Worm (Caenorhabditis elegans) whole organism, L2 larva: ENCODE results near the gene C06E2.2.

Source experiments
- C34F6.9 ChIP-seq: fragments of 150-350 bp; optimal IDR thresholded peaks from 2 replicates; lab custom pipeline; 2014; ENCODE audit warnings: missing biosample characterization, missing genetic modification characterization
- F13H6.1 ChIP-seq: sonication (generic microtip); optimal IDR thresholded peaks from 2 replicates; lab custom pipeline; 2016; ENCODE audit warnings: missing genetic modification characterization, missing compliant biosample characterization
- Y55F3AM.14 ChIP-seq: fragments of 200-800 bp; sonication (Bioruptor generic); optimal IDR thresholded peaks from 2 replicates; lab custom pipeline; 2018; ENCODE audit warnings: mild to moderate bottlenecking, missing genetic modification characterization, missing compliant biosample characterization
- ZK546.5 ChIP-seq: sonication (generic microtip); optimal IDR thresholded peaks from 2 replicates; lab custom pipeline; 2017; ENCODE audit warnings: missing biosample characterization, missing genetic modification characterization
- aly-2 ChIP-seq: fragments of 150-350 bp; optimal IDR thresholded peaks from 2 replicates; lab custom pipeline; 2014; ENCODE audit warnings: missing biosample characterization, missing genetic modification characterization
- ama-1 ChIP-seq: fragments of 150-350 bp; optimal IDR thresholded peaks from 2 replicates; lab custom pipeline; 2018; ENCODE audit warnings: inconsistent platforms
- blmp-1 ChIP-seq: sonication (generic microtip); optimal IDR thresholded peaks from 2 replicates; lab custom pipeline; 2017; ENCODE audit warnings: missing genetic modification characterization, mild to moderate bottlenecking, missing compliant biosample characterization, antibody characterized with exemption, moderate library complexity; ENCODE audit not compliant: insufficient read depth
- ceh-82 ChIP-seq: fragments of 150-350 bp; optimal IDR thresholded peaks from 2 replicates; lab custom pipeline; 2014; ENCODE audit warnings: missing biosample characterization, missing genetic modification characterization
- crh-2 ChIP-seq: sonication (generic microtip); optimal IDR thresholded peaks from 2 replicates; lab custom pipeline; 2017; ENCODE audit warnings: missing biosample characterization, missing genetic modification characterization
- dmd-4 ChIP-seq: sonication (generic microtip); optimal IDR thresholded peaks from 2 replicates; lab custom pipeline; 2017; ENCODE audit warnings: missing biosample characterization, missing genetic modification characterization
- egl-27 ChIP-seq: sonication (generic microtip); optimal IDR thresholded peaks from 3 replicates; lab custom pipeline; 2017; ENCODE audit warnings: missing biosample characterization, missing genetic modification reagents, missing genetic modification characterization
- elt-1 ChIP-seq: fragments of 150-350 bp; optimal IDR thresholded peaks from 2 replicates; lab custom pipeline; 2014; ENCODE audit warnings: missing biosample characterization, missing genetic modification characterization
- elt-3 ChIP-seq: sonication (generic microtip); optimal IDR thresholded peaks from 2 replicates; lab custom pipeline; 2017; ENCODE audit warnings: missing biosample characterization, missing genetic modification characterization
- gmeb-1 ChIP-seq: fragments of 150-350 bp; optimal IDR thresholded peaks from 2 replicates; lab custom pipeline; 2014; ENCODE audit warnings: missing biosample characterization, missing genetic modification characterization
- lin-11 ChIP-seq: fragments of 150-350 bp; sonication (generic microtip); optimal IDR thresholded peaks from 2 replicates; lab custom pipeline; 2014; ENCODE audit warnings: missing biosample characterization, missing genetic modification characterization, inconsistent platforms, mixed read lengths
- lin-13 ChIP-seq: fragments of 150-350 bp; optimal IDR thresholded peaks from 2 replicates; lab custom pipeline; 2014; ENCODE audit warnings: missing biosample characterization, missing genetic modification reagents, missing genetic modification characterization
- lin-39 ChIP-seq: fragments of 150-350 bp; optimal IDR thresholded peaks from 2 replicates; lab custom pipeline; 2014; ENCODE audit warnings: missing biosample characterization, missing genetic modification reagents, missing genetic modification characterization
- lsy-2 ChIP-seq, 2 experiments: fragments of 150-350 bp in 1 of 2; sonication (generic microtip) in 1 of 2; optimal IDR thresholded peaks; 2 replicates each; lab custom pipeline; 2014 to 2017; ENCODE audit warnings: missing biosample characterization in 2 of 2, missing genetic modification characterization in 2 of 2
- mab-5 ChIP-seq: fragments of 150-350 bp; optimal IDR thresholded peaks from 2 replicates; lab custom pipeline; 2014; ENCODE audit warnings: missing biosample characterization, missing genetic modification characterization
- mbf-1 ChIP-seq: sonication (generic microtip); optimal IDR thresholded peaks from 2 replicates; lab custom pipeline; 2017; ENCODE audit warnings: missing biosample characterization, missing genetic modification characterization
- mdl-1 ChIP-seq, 2 experiments: fragments of 150-350 bp in 1 of 2; sonication (generic microtip) in 1 of 2; optimal IDR thresholded peaks; 2 replicates each; lab custom pipeline; 2017; ENCODE audit warnings: missing biosample characterization in 2 of 2, missing genetic modification characterization in 2 of 2
- nhr-10 ChIP-seq: sonication (generic microtip); optimal IDR thresholded peaks from 2 replicates; lab custom pipeline; 2017; ENCODE audit warnings: missing biosample characterization, missing genetic modification characterization
- nhr-11 ChIP-seq: fragments of 150-350 bp; optimal IDR thresholded peaks from 2 replicates; lab custom pipeline; 2014; ENCODE audit warnings: missing biosample characterization, missing genetic modification characterization
- nhr-129 ChIP-seq: fragments of 150-350 bp; optimal IDR thresholded peaks from 2 replicates; lab custom pipeline; 2014; ENCODE audit warnings: missing biosample characterization, missing genetic modification characterization
- nhr-23 ChIP-seq: fragments of 150-350 bp; optimal IDR thresholded peaks from 2 replicates; lab custom pipeline; 2014; ENCODE audit warnings: missing biosample characterization, missing genetic modification reagents, missing genetic modification characterization
- nhr-237 ChIP-seq: fragments of 150-350 bp; optimal IDR thresholded peaks from 2 replicates; lab custom pipeline; 2014; ENCODE audit warnings: missing biosample characterization, missing genetic modification characterization
- nhr-25 ChIP-seq: fragments of 150-350 bp; sonication (generic microtip); optimal IDR thresholded peaks from 3 replicates; lab custom pipeline; 2014; ENCODE audit warnings: missing biosample characterization, missing genetic modification characterization
- peb-1 ChIP-seq: fragments of 150-350 bp; optimal IDR thresholded peaks from 2 replicates; lab custom pipeline; 2014; ENCODE audit warnings: missing biosample characterization, missing genetic modification characterization
- sem-4 ChIP-seq: fragments of 150-350 bp; optimal IDR thresholded peaks from 2 replicates; lab custom pipeline; 2014; ENCODE audit warnings: missing biosample characterization, missing genetic modification reagents, missing genetic modification characterization
- skn-1 ChIP-seq: sonication (generic microtip); optimal IDR thresholded peaks from 2 replicates; lab custom pipeline; 2017; ENCODE audit warnings: missing biosample characterization, missing genetic modification characterization
- sma-3 ChIP-seq: sonication (generic microtip); optimal IDR thresholded peaks from 2 replicates; lab custom pipeline; 2016; ENCODE audit warnings: missing genetic modification reagents, missing genetic modification characterization, missing compliant biosample characterization
- sma-9 ChIP-seq, 2 experiments: fragments of 150-350 bp in 1 of 2; sonication (generic microtip) in 1 of 2; optimal IDR thresholded peaks; 2 replicates each; lab custom pipeline; 2014 to 2016; ENCODE audit warnings: missing genetic modification characterization in 2 of 2, mild to moderate bottlenecking in 1 of 2, missing biosample characterization in 1 of 2, missing compliant biosample characterization in 1 of 2, missing genetic modification reagents in 1 of 2, moderate library complexity in 1 of 2
- snpc-4 ChIP-seq: fragments of 150-350 bp; optimal IDR thresholded peaks from 2 replicates; lab custom pipeline; 2014; ENCODE audit warnings: missing biosample characterization, missing genetic modification characterization
- unc-39 ChIP-seq: fragments of 150-350 bp; optimal IDR thresholded peaks from 2 replicates; lab custom pipeline; 2014; ENCODE audit warnings: missing biosample characterization, missing genetic modification characterization
- unc-55 ChIP-seq: fragments of 150-350 bp; sonication (generic microtip); optimal IDR thresholded peaks from 3 replicates; lab custom pipeline; 2014; ENCODE audit warnings: missing biosample characterization, missing genetic modification reagents, missing genetic modification characterization
- zag-1 ChIP-seq: fragments of 150-350 bp; optimal IDR thresholded peaks from 2 replicates; lab custom pipeline; 2014; ENCODE audit warnings: missing biosample characterization, missing genetic modification characterization
- ztf-11 ChIP-seq: sonication (generic microtip); optimal IDR thresholded peaks from 2 replicates; lab custom pipeline; 2017; ENCODE audit warnings: missing biosample characterization, missing genetic modification characterization

C06E2.2 gene

ce11 chrX:8866563-8866962 is 12.9 kb upstream of the C06E2.2 start, which contains the start of gene ins-9:
Gene ins-9 (minus strand): TSS chrX:8866663.
- no peak for TF ChIP-seq unc-55 (GFP tag; lab: Kevin White, UChicago)
- TF ChIP-seq peb-1, result no peak
- no peak for TF ChIP-seq crh-2 (tag; lab: Kevin White, UChicago)
- TF ChIP-seq nhr-10 (tag; lab: Kevin White, UChicago), result no peak
- no peak for TF ChIP-seq F13H6.1
- no peak for TF ChIP-seq nhr-129
- TF ChIP-seq aly-2 (tag; lab: Kevin White, UChicago), result no peak
- TF ChIP-seq blmp-1, result no peak
- TF ChIP-seq ztf-11 (tag; lab: Kevin White, UChicago), result no peak
- no peak for TF ChIP-seq lsy-2 (tag; optimal IDR thresholded peaks at IDR 0.05; lab: Kevin White, UChicago)
- no peak for TF ChIP-seq mbf-1 (tag; lab: Kevin White, UChicago)
- TF ChIP-seq unc-39, result no peak
- TF ChIP-seq gmeb-1, result no peak
- no peak for TF ChIP-seq elt-1 (tag; lab: Kevin White, UChicago)
- no peak for TF ChIP-seq ama-1 (lab: Kevin White, UChicago)

DNA sequence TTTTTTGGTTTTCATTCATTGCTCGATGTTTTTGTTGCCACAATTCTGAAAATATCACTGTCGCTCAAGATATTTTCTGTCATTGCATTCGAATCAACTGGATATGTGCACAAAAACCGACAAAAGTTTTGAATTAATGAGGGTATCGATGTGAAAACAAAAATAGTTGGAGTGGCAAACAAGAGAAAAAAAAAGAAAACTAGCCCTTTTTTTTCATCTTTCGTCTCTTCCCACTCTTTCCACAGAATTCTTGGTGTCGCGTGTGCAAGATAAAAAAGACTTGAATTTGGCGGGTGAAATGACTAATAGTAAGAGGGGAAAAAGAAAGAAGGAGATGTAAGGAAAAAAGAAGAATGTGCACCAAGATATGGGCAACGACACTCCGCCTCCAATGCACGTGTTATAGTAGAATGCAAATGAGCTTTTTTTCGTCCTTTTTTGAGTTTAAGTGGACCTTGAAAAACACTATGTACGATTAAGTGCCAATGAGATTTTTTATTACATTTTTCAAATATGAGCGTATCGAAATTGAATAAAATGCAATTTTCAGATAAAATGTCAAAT is 10.3 kb upstream of the C06E2.2 start, which contains the start of the genes ubc-22 and ubc-21:
Gene ubc-22 (minus strand): TSS at position 51 of the 564 bp plus-strand sequence.
Gene ubc-21 (plus strand): TSS at position 514 of the 564 bp plus-strand sequence.
- peak; percentile 67 for TF ChIP-seq unc-55 (GFP tag; lab: Kevin White, UChicago)
- TF ChIP-seq mdl-1 (tag; optimal IDR thresholded peaks at IDR 0.05; lab: Kevin White, UChicago), result peak in 1 of 2 experiments; percentile 72
- TF ChIP-seq nhr-129, result peak; percentile 14
- TF ChIP-seq aly-2 (tag; lab: Kevin White, UChicago), result no peak
- no peak for TF ChIP-seq sem-4 (tag; lab: Kevin White, UChicago)
- peak; percentile 5 for TF ChIP-seq zag-1 (tag; lab: Kevin White, UChicago)
- peak; percentile 47 for TF ChIP-seq C34F6.9 (tag; lab: Kevin White, UChicago)
- TF ChIP-seq lin-13, result no peak

DNA sequence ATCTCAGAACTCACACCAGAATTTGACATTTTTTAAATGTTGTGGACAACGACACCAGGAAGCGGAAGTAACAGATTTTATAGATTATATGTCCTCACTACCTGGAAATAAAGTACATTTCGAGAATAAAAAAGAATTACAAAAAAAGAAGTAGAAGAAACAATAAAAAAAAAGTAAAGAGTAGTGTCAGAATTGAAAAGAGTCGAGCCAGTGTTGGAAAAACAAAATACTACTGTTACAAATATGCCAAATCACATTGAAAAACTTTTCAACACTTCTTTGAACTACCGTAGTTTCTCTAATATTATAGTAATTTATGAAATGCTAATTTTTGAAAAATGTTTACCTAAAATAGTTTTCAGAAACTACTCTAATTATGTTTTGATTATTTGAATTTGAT is 4.7 kb upstream of the C06E2.2 start, which contains the start of gene C06E2.1:
Gene C06E2.1 (minus strand): TSS at position 101 of the 400 bp plus-strand sequence.
- TF ChIP-seq skn-1 (tag; lab: Kevin White, UChicago), result no peak
- no peak for TF ChIP-seq aly-2 (tag; lab: Kevin White, UChicago)
- TF ChIP-seq nhr-11 (tag; lab: Kevin White, UChicago), result no peak
- TF ChIP-seq nhr-23 (tag; lab: Kevin White, UChicago), result no peak
- TF ChIP-seq mab-5 (tag; lab: Kevin White, UChicago), result no peak
- no peak for TF ChIP-seq lin-39 (tag; lab: Kevin White, UChicago)
- TF ChIP-seq elt-3, result no peak
- no peak for TF ChIP-seq dmd-4
- no peak for TF ChIP-seq nhr-129
- TF ChIP-seq snpc-4 (tag; lab: Kevin White, UChicago), result no peak
- TF ChIP-seq Y55F3AM.14 (GFP tag; lab: Kevin White, UChicago), result no peak
- no peak for TF ChIP-seq ZK546.5 (tag; lab: Kevin White, UChicago)
- TF ChIP-seq sma-9 (GFP tag; optimal IDR thresholded peaks at IDR 0.05; lab: Kevin White, UChicago), result no peak
- no peak for TF ChIP-seq sma-9 (tag; optimal IDR thresholded peaks at IDR 0.05; lab: Kevin White, UChicago)
- TF ChIP-seq F13H6.1, result no peak
- no peak for TF ChIP-seq nhr-237 (tag; lab: Kevin White, UChicago)
- TF ChIP-seq peb-1, result no peak
- TF ChIP-seq gmeb-1, result no peak
- no peak for TF ChIP-seq sma-3 (GFP tag; lab: Kevin White, UChicago)
- no peak for TF ChIP-seq ceh-82 (tag; lab: Kevin White, UChicago)

DNA sequence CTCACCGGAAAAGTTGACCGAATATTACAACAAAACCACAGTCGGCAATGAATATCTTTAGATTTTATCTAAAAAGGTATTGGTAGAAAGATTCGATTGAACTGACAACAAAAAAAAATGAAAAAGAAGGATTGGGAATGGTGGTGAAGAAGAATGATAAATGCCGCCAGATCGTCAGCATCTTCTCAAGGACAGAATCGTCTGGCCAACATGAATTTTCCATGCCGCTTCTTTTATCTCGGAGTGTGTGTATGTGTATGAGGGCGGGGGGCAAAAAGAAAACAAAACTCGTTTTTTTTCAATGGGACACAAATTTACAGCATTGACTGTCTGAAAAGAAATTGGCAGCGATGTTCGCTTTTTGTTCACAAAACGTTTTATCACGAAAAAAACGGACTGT is 3.6 kb upstream of the C06E2.2 start:
- TF ChIP-seq mbf-1 (tag; lab: Kevin White, UChicago) (no peak), nhr-10 (tag; lab: Kevin White, UChicago) (no peak), ama-1 (lab: Kevin White, UChicago) (no peak), blmp-1 (peak; percentile 7), egl-27 (tag; lab: Kevin White, UChicago) (no peak), snpc-4 (tag; lab: Kevin White, UChicago) (no peak), lin-13 (no peak), ceh-82 (tag; lab: Kevin White, UChicago) (no peak), nhr-25 (tag; lab: Kevin White, UChicago) (no peak), lin-11 (tag; lab: Kevin White, UChicago) (no peak), mdl-1 (tag; optimal IDR thresholded peaks at IDR 0.05; lab: Kevin White, UChicago) (no peak), mab-5 (tag; lab: Kevin White, UChicago) (no peak), crh-2 (tag; lab: Kevin White, UChicago) (no peak), gmeb-1 (no peak), elt-3 (no peak), unc-55 (GFP tag; lab: Kevin White, UChicago) (no peak), elt-1 (tag; lab: Kevin White, UChicago) (peak; percentile 50)
